Worm (Caenorhabditis elegans): ENCODE results near the gene C33G3.6.

DNA sequence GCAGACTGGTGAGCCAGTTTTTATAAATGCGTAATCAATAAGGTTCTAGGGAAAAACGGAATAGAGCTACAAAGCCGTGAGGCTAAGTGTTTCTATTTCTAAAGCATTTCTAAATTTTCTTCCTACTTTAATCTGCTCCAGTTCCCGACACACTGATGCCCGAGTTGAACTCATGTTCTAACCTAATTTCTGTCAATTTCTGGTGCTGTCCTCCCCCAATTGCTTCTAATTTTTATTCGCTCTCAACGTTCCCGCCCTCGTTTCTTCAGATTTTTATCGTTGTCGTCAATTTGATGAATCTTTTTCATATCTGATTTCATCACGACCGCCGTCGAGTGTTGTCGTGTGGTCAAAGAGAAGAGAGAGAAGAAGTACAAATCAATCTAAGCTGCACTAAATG lies 54.3 kb downstream of the C33G3.6 start:
- TF ChIP-seq pha-4 (tag; optimal IDR thresholded peaks at IDR 0.05): no peak
- TF ChIP-seq lsy-2 (tag; optimal IDR thresholded peaks at IDR 0.05): no peak
- no peak for TF ChIP-seq lin-13 (tag; optimal IDR thresholded peaks at IDR 0.05)
- no peak for TF ChIP-seq hlh-1 (tag; optimal IDR thresholded peaks at IDR 0.05)
- no peak for TF ChIP-seq nhr-12 (tag; optimal IDR thresholded peaks at IDR 0.05)

All from whole organism, mixed stage, embryonic.